Worm (Caenorhabditis elegans) whole organism, late embryonic: ENCODE measurements around the gene flp-27.

Source experiments
- C08G9.2 ChIP-seq: sonication (generic microtip); optimal IDR thresholded peaks from 2 replicates; lab custom pipeline; 2016; ENCODE audit warnings: mild to moderate bottlenecking, missing genetic modification characterization, moderate library complexity, missing compliant biosample characterization
- K09A11.1 ChIP-seq: sonication (generic microtip); optimal IDR thresholded peaks from 2 replicates; lab custom pipeline; 2017; ENCODE audit warnings: antibody characterized with exemption, mild to moderate bottlenecking, missing genetic modification characterization, missing compliant biosample characterization; ENCODE audit not compliant: insufficient read depth
- T23F11.4 ChIP-seq: fragments of 200-800 bp; sonication (Bioruptor generic); optimal IDR thresholded peaks from 2 replicates; lab custom pipeline; 2018; ENCODE audit warnings: mild to moderate bottlenecking, missing genetic modification characterization, missing compliant biosample characterization
- Y22D7AL.16 ChIP-seq: sonication (generic microtip); optimal IDR thresholded peaks from 2 replicates; lab custom pipeline; 2016; ENCODE audit warnings: missing genetic modification characterization, missing compliant biosample characterization
- ahr-1 ChIP-seq: sonication (generic microtip); optimal IDR thresholded peaks from 2 replicates; lab custom pipeline; 2016; ENCODE audit warnings: missing genetic modification characterization, missing compliant biosample characterization
- ama-1 ChIP-seq: fragments of 150-350 bp; optimal IDR thresholded peaks from 2 replicates; lab custom pipeline; 2014
- ceh-14 ChIP-seq: sonication (generic microtip); optimal IDR thresholded peaks from 2 replicates; lab custom pipeline; 2016; ENCODE audit warnings: missing genotype, missing genetic modification characterization, missing compliant biosample characterization
- ceh-18 ChIP-seq: sonication (generic microtip); optimal IDR thresholded peaks from 2 replicates; lab custom pipeline; 2016; ENCODE audit warnings: missing genetic modification characterization, missing compliant biosample characterization
- ceh-2 ChIP-seq: sonication (generic microtip); optimal IDR thresholded peaks from 2 replicates; lab custom pipeline; 2016; ENCODE audit warnings: missing genotype, missing genetic modification characterization, missing compliant biosample characterization
- ceh-22 ChIP-seq: sonication (generic microtip); optimal IDR thresholded peaks from 2 replicates; lab custom pipeline; 2017; ENCODE audit warnings: missing biosample characterization, missing genetic modification characterization
- ceh-24 ChIP-seq: sonication (generic microtip); optimal IDR thresholded peaks from 2 replicates; lab custom pipeline; 2016; ENCODE audit warnings: mild to moderate bottlenecking, missing genetic modification characterization, missing compliant biosample characterization
- ceh-34 ChIP-seq: sonication (generic microtip); optimal IDR thresholded peaks from 2 replicates; lab custom pipeline; 2016; ENCODE audit warnings: mild to moderate bottlenecking, missing genetic modification characterization, missing compliant biosample characterization
- ceh-45 ChIP-seq: fragments of 200-800 bp; sonication (Bioruptor generic); IDR thresholded peaks from 2 replicates; pipeline ENCODE4 v1.3.6; 2022; ENCODE audit warnings: missing genetic modification reagents, missing genetic modification characterization, missing compliant biosample characterization
- ceh-48 ChIP-seq: sonication (generic microtip); optimal IDR thresholded peaks from 2 replicates; lab custom pipeline; 2016; ENCODE audit warnings: missing genetic modification characterization, inconsistent platforms, missing compliant biosample characterization
- ceh-6 ChIP-seq: fragments of 200-800 bp; sonication (Bioruptor generic); optimal IDR thresholded peaks from 2 replicates; lab custom pipeline; 2018; ENCODE audit warnings: mild to moderate bottlenecking, missing genetic modification characterization, missing compliant biosample characterization
- che-1 ChIP-seq: sonication (generic microtip); optimal IDR thresholded peaks from 2 replicates; lab custom pipeline; 2016; ENCODE audit warnings: mild to moderate bottlenecking, missing genetic modification characterization, missing compliant biosample characterization
- dmd-4 ChIP-seq: sonication (generic microtip); optimal IDR thresholded peaks from 2 replicates; lab custom pipeline; 2016; ENCODE audit warnings: borderline replicate concordance, missing genetic modification characterization, missing compliant biosample characterization
- elt-2 ChIP-seq: sonication (generic microtip); optimal IDR thresholded peaks from 2 replicates; lab custom pipeline; 2016; ENCODE audit warnings: missing genetic modification reagents, missing genetic modification characterization, missing compliant biosample characterization
- eyg-1 ChIP-seq: sonication (generic microtip); optimal IDR thresholded peaks from 2 replicates; lab custom pipeline; 2016; ENCODE audit warnings: missing genotype, missing genetic modification characterization, missing compliant biosample characterization
- fkh-10 ChIP-seq: fragments of 150-350 bp; optimal IDR thresholded peaks from 2 replicates; lab custom pipeline; 2014; ENCODE audit warnings: missing biosample characterization, missing genetic modification reagents, missing genetic modification characterization
- fkh-6 ChIP-seq: sonication (generic microtip); optimal IDR thresholded peaks from 2 replicates; lab custom pipeline; 2016; ENCODE audit warnings: missing genetic modification characterization, missing compliant biosample characterization
- gmeb-2 ChIP-seq: sonication (generic microtip); optimal IDR thresholded peaks from 2 replicates; lab custom pipeline; 2016; ENCODE audit warnings: missing genetic modification characterization, inconsistent platforms, missing compliant biosample characterization
- hlh-30 ChIP-seq: sonication (generic microtip); optimal IDR thresholded peaks from 2 replicates; lab custom pipeline; 2017; ENCODE audit warnings: antibody characterized with exemption, missing genetic modification characterization, missing compliant biosample characterization; ENCODE audit not compliant: insufficient read depth
- hlh-6 ChIP-seq: sonication (generic microtip); optimal IDR thresholded peaks from 2 replicates; lab custom pipeline; 2016; ENCODE audit warnings: missing genotype, missing genetic modification characterization, missing compliant biosample characterization
- lin-11 ChIP-seq: fragments of 200-800 bp; sonication (Bioruptor generic); optimal IDR thresholded peaks from 2 replicates; lab custom pipeline; 2018; ENCODE audit warnings: mild to moderate bottlenecking, missing genetic modification characterization, missing compliant biosample characterization
- mec-3 ChIP-seq: sonication (generic microtip); optimal IDR thresholded peaks from 2 replicates; lab custom pipeline; 2016; ENCODE audit warnings: borderline replicate concordance, missing genetic modification characterization, missing compliant biosample characterization
- nhr-11 ChIP-seq: fragments of 150-350 bp; optimal IDR thresholded peaks from 2 replicates; lab custom pipeline; 2014; ENCODE audit warnings: missing biosample characterization, missing genetic modification characterization
- npax-4 ChIP-seq: sonication (generic microtip); optimal IDR thresholded peaks from 2 replicates; lab custom pipeline; 2016; ENCODE audit warnings: missing genetic modification characterization, missing compliant biosample characterization
- odd-2 ChIP-seq: sonication (generic microtip); optimal IDR thresholded peaks from 2 replicates; lab custom pipeline; 2017; ENCODE audit warnings: antibody characterized with exemption, mild to moderate bottlenecking, missing genetic modification characterization, missing compliant biosample characterization
- pat-9 ChIP-seq: fragments of 200-800 bp; sonication (Bioruptor generic); optimal IDR thresholded peaks from 2 replicates; lab custom pipeline; 2018; ENCODE audit warnings: mild to moderate bottlenecking, missing genetic modification characterization, moderate library complexity, missing compliant biosample characterization
- pha-4 ChIP-seq: fragments of 150-350 bp; optimal IDR thresholded peaks from 2 replicates; lab custom pipeline; 2018; ENCODE audit warnings: missing biosample characterization, missing genetic modification reagents, missing genetic modification characterization
- rnt-1 ChIP-seq: sonication (generic microtip); optimal IDR thresholded peaks from 2 replicates; lab custom pipeline; 2016; ENCODE audit warnings: missing genetic modification characterization, missing compliant biosample characterization
- tbx-2 ChIP-seq: sonication (generic microtip); optimal IDR thresholded peaks from 2 replicates; lab custom pipeline; 2016; ENCODE audit warnings: missing genetic modification characterization, missing compliant biosample characterization
- tbx-7 ChIP-seq: sonication (generic microtip); optimal IDR thresholded peaks from 2 replicates; lab custom pipeline; 2016; ENCODE audit warnings: missing genotype, missing genetic modification characterization, missing compliant biosample characterization
- unc-3 ChIP-seq, 2 experiments: fragments of 200-800 bp in 1 of 2; sonication (Bioruptor generic) in 1 of 2; sonication (generic microtip) in 1 of 2; conservative IDR thresholded peaks in 1 of 2; optimal IDR thresholded peaks in 1 of 2; 2 replicates each; pipeline versions ENCODE4 v1.3.6 to Lab custom; 2016 to 2022; ENCODE audit warnings: missing compliant biosample characterization in 2 of 2, missing genetic modification characterization in 2 of 2, missing genetic modification reagents in 1 of 2

flp-27 gene

DNA sequence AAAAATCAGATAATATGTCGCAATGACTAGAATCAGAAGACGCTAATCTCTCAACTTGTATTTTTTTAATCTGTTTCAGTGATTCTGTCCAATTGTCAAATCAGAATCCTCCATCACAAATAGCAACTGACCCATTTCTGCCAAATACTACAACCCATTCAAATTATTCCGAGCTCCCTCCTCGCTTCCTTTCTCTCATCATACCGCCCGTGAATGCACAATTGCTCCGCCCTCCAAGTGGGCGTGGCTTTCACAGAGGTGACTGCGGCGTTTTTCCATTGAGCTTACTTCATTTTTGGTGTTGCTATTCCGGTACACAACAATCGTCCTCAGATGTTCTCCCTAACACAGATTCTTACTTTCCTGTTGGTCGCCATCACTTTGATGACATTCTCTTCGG lies at the start of gene flp-27:
TSS of gene flp-27 (plus strand) at position 301 of the 400 bp plus-strand sequence.
- no peak for TF ChIP-seq tbx-2 (tag; lab: Kevin White, UChicago)
- no peak for TF ChIP-seq fkh-10
- TF ChIP-seq ceh-24 (tag; lab: Kevin White, UChicago): no peak
- no peak for TF ChIP-seq mec-3 (tag; lab: Kevin White, UChicago)
- TF ChIP-seq nhr-11 (tag; lab: Kevin White, UChicago): no peak
- TF ChIP-seq ceh-6 (GFP tag; lab: Kevin White, UChicago): no peak
- TF ChIP-seq gmeb-2: no peak
- no peak for TF ChIP-seq hlh-6
- TF ChIP-seq lin-11 (tag; lab: Kevin White, UChicago): no peak
- TF ChIP-seq pha-4 (tag; lab: Kevin White, UChicago): no peak
- no peak for TF ChIP-seq eyg-1 (tag; lab: Kevin White, UChicago)
- TF ChIP-seq ahr-1 (tag; lab: Kevin White, UChicago): no peak
- no peak for TF ChIP-seq unc-3 (GFP tag; conservative IDR thresholded peaks at IDR 0.05; lab: Robert Waterston, UW)
- no peak for TF ChIP-seq unc-3 (tag; optimal IDR thresholded peaks at IDR 0.05; lab: Kevin White, UChicago)
- TF ChIP-seq, all 69 proteins: peak for 0

DNA sequence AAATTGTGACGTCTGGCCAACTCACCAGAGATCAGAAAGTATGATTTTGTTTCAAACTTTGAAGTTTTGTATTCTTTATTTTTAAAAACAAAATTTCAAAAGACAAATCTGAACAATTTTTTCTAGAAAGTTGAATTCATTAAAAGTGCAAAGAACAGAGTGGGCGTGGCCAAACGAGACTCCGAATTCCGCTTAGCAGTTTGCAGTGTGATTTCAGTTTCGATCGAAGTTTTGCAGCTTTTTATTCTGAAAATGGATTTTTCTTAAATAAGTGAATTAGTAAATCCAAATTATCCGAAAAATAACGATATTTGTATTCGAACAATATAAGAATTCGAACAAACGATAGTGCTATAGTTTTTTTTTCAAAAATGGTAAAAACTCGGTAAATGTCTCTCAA lies 47.4 kb upstream of the flp-27 start:
- TF ChIP-seq C08G9.2 (tag; lab: Kevin White, UChicago) (no peak), rnt-1 (no peak), ceh-34 (tag; lab: Kevin White, UChicago) (no peak), ceh-22 (no peak)

DNA sequence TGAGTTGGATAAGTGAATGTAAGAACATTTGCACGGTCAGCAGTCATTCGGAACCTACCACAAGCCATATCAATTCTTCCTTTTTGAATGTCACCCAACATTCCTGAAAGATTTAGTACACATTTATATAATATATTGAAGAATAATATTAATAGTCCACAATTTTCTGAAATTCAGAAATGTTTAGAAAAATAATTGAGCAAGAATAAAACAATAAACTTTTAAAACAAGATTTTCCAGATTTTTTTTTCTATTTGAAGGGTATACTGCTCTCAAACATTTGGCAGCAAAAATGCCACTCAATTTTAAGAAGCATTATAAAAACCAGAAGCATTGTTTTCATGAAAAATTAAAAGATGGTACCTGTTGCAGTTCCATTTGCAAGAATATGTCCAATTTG lies 44.0 kb upstream of the flp-27 start, which contains the start of gene F59E12.8:
TSS of gene F59E12.8 (minus strand) at position 101 of the 400 bp plus-strand sequence.
- TF ChIP-seq tbx-7 (tag; lab: Kevin White, UChicago) (no peak), tbx-2 (tag; lab: Kevin White, UChicago) (no peak), ceh-45 (GFP tag; lab: Robert Waterston, UW) (no peak), ceh-34 (tag; lab: Kevin White, UChicago) (no peak), hlh-30 (tag; lab: Kevin White, UChicago) (no peak), C08G9.2 (tag; lab: Kevin White, UChicago) (no peak), T23F11.4 (GFP tag; lab: Kevin White, UChicago) (no peak), che-1 (no peak), ceh-22 (no peak), ama-1 (lab: Kevin White, UChicago) (no peak), dmd-4 (no peak), ceh-48 (tag; lab: Kevin White, UChicago) (no peak), ceh-14 (tag; lab: Kevin White, UChicago) (no peak), ceh-18 (tag; lab: Kevin White, UChicago) (no peak)

DNA sequence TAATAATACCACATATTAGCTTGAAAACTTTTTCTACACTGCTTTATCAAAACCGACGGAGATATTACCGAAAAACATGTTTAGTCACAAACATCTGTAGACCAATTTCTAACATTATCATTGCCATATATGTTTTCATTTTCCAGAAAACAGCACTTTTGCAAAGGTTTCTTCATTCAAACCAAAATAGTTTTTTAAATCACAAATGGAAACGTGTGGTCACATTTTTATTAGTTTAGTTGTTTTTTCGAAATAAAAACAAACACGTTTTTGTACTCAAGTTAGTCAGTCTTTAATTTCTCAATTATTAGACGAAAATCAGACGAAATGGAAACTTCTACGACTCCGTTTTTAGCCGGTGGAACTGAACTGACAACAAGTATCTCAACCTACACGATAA lies 42.7 kb upstream of the flp-27 start, which contains the start of gene F59E12.3:
TSS of gene F59E12.3 (plus strand) at position 301 of the 400 bp plus-strand sequence.
- TF ChIP-seq pat-9 (no peak), odd-2 (tag; lab: Kevin White, UChicago) (no peak), hlh-30 (tag; lab: Kevin White, UChicago) (no peak), Y22D7AL.16 (no peak), ceh-2 (tag; lab: Kevin White, UChicago) (no peak), ama-1 (lab: Kevin White, UChicago) (no peak), fkh-6 (no peak), K09A11.1 (tag; lab: Kevin White, UChicago) (no peak), elt-2 (tag; lab: Kevin White, UChicago) (no peak), nhr-11 (tag; lab: Kevin White, UChicago) (no peak), npax-4 (tag; lab: Kevin White, UChicago) (no peak)
